Worm (Caenorhabditis elegans) whole organism, L4 larva: ENCODE results near the gene Y75B8A.63.

Source experiments
- D1046.2 ChIP-seq: fragments of 200-800 bp; sonication (Bioruptor generic); IDR thresholded peaks from 2 replicates; pipeline ENCODE4 v1.3.6; 2022; ENCODE audit warnings: missing genetic modification characterization, missing compliant biosample characterization
- F37D6.2 ChIP-seq: sonication (generic microtip); optimal IDR thresholded peaks from 2 replicates; lab custom pipeline; 2016; ENCODE audit warnings: mild to moderate bottlenecking, missing genetic modification characterization, missing compliant biosample characterization
- F49E8.2 ChIP-seq: sonication (generic microtip); optimal IDR thresholded peaks from 2 replicates; lab custom pipeline; 2016; ENCODE audit warnings: missing compliant biosample characterization, mild to moderate bottlenecking, missing genetic modification characterization, borderline replicate concordance
- Y75B8A.6 ChIP-seq: fragments of 200-800 bp; sonication (Bioruptor generic); IDR thresholded peaks from 2 replicates; pipeline ENCODE4 v1.3.6; 2022; ENCODE audit warnings: missing genetic modification reagents, missing genetic modification characterization, missing compliant biosample characterization
- ZK337.2 ChIP-seq: fragments of 200-800 bp; sonication (Bioruptor generic); IDR thresholded peaks from 2 replicates; pipeline ENCODE4 v1.3.6; 2022; ENCODE audit warnings: missing genetic modification reagents, missing genetic modification characterization, missing compliant biosample characterization
- aha-1 ChIP-seq: fragments of 150-350 bp; peaks from one replicate; lab custom pipeline; 2014; ENCODE audit warnings: missing biosample characterization, missing genetic modification characterization
- aly-2 ChIP-seq: sonication (generic microtip); optimal IDR thresholded peaks from 2 replicates; lab custom pipeline; 2018; ENCODE audit warnings: missing biosample characterization, missing genetic modification characterization
- ama-1 ChIP-seq: fragments of 150-350 bp; optimal IDR thresholded peaks from 2 replicates; lab custom pipeline; 2014; ENCODE audit warnings: inconsistent platforms, mixed read lengths
- ceh-62 ChIP-seq: sonication (generic microtip); optimal IDR thresholded peaks from 2 replicates; lab custom pipeline; 2017; ENCODE audit warnings: missing biosample characterization, missing genetic modification characterization
- ctbp-1 ChIP-seq: fragments of 200-800 bp; sonication (Bioruptor generic); IDR thresholded peaks from 2 replicates; pipeline ENCODE4 v1.3.6; 2022; ENCODE audit warnings: missing genetic modification reagents, missing genetic modification characterization, missing compliant biosample characterization
- daf-12 ChIP-seq: fragments of 150-350 bp; optimal IDR thresholded peaks from 2 replicates; lab custom pipeline; 2014; ENCODE audit warnings: missing biosample characterization, missing genetic modification reagents, missing genetic modification characterization
- daf-16 ChIP-seq, 3 experiments: sonication (generic microtip); optimal IDR thresholded peaks; 2 replicates each; lab custom pipeline; 2016 to 2017; ENCODE audit warnings: missing genetic modification characterization in 3 of 3, missing genetic modification reagents in 3 of 3, mild to moderate bottlenecking in 2 of 3, missing compliant biosample characterization in 2 of 3, missing biosample characterization in 1 of 3, moderate library complexity in 1 of 3
- daf-19 ChIP-seq: fragments of 200-800 bp; sonication (Bioruptor generic); conservative IDR thresholded peaks from 2 replicates; pipeline ENCODE4 v1.3.6; 2022; ENCODE audit warnings: missing genetic modification characterization, missing compliant biosample characterization
- daf-8 ChIP-seq: fragments of 200-800 bp; sonication (Bioruptor generic); IDR thresholded peaks from 2 replicates; pipeline ENCODE4 v1.3.6; 2022; ENCODE audit warnings: missing genetic modification characterization, missing compliant biosample characterization
- dmd-6 ChIP-seq: fragments of 200-800 bp; sonication (Bioruptor generic); IDR thresholded peaks from 2 replicates; pipeline ENCODE4 v1.3.6; 2022; ENCODE audit warnings: missing genetic modification reagents, missing genetic modification characterization, missing compliant biosample characterization
- dpl-1 ChIP-seq: fragments of 150-350 bp; optimal IDR thresholded peaks from 2 replicates; lab custom pipeline; 2014; ENCODE audit warnings: missing biosample characterization, missing genetic modification reagents, missing genetic modification characterization
- duxl-1 ChIP-seq: sonication (generic microtip); optimal IDR thresholded peaks from 2 replicates; lab custom pipeline; 2016; ENCODE audit warnings: mild to moderate bottlenecking, missing genetic modification characterization, moderate library complexity, missing compliant biosample characterization; ENCODE audit not compliant: poor library complexity
- dve-1 ChIP-seq: sonication (generic microtip); optimal IDR thresholded peaks from 2 replicates; lab custom pipeline; 2017; ENCODE audit warnings: antibody characterized with exemption, mild to moderate bottlenecking, missing genetic modification characterization, missing compliant biosample characterization; ENCODE audit not compliant: insufficient read depth
- fkh-10 ChIP-seq: fragments of 150-350 bp; optimal IDR thresholded peaks from 2 replicates; lab custom pipeline; 2014; ENCODE audit warnings: missing biosample characterization, missing genetic modification reagents, missing genetic modification characterization
- fos-1 ChIP-seq: fragments of 150-350 bp; optimal IDR thresholded peaks from 2 replicates; lab custom pipeline; 2014; ENCODE audit warnings: missing biosample characterization, missing genetic modification characterization
- gei-8 ChIP-seq: fragments of 200-800 bp; sonication (Bioruptor generic); optimal IDR thresholded peaks from 2 replicates; lab custom pipeline; 2018; ENCODE audit warnings: mild to moderate bottlenecking, missing genetic modification characterization, missing compliant biosample characterization
- hlh-11 ChIP-seq: fragments of 200-800 bp; sonication (Bioruptor generic); optimal IDR thresholded peaks from 2 replicates; lab custom pipeline; 2018; ENCODE audit warnings: mild to moderate bottlenecking, missing genetic modification characterization, missing compliant biosample characterization
- hlh-30 ChIP-seq: sonication (generic microtip); optimal IDR thresholded peaks from 2 replicates; lab custom pipeline; 2017; ENCODE audit warnings: antibody characterized with exemption, mild to moderate bottlenecking, missing genetic modification characterization, missing compliant biosample characterization; ENCODE audit not compliant: insufficient read depth
- lin-13 ChIP-seq: fragments of 150-350 bp; optimal IDR thresholded peaks from 2 replicates; lab custom pipeline; 2014; ENCODE audit warnings: missing biosample characterization, missing genetic modification reagents, missing genetic modification characterization
- lin-29 ChIP-seq: fragments of 200-800 bp; sonication (Bioruptor generic); IDR thresholded peaks from 2 replicates; pipeline ENCODE4 v1.3.6; 2022; ENCODE audit warnings: missing genetic modification reagents, missing genetic modification characterization, missing compliant biosample characterization
- lin-38 ChIP-seq: fragments of 200-800 bp; sonication (Bioruptor generic); IDR thresholded peaks from 2 replicates; pipeline ENCODE4 v1.3.6; 2022; ENCODE audit warnings: missing genetic modification reagents, missing genetic modification characterization, missing compliant biosample characterization
- lin-39 ChIP-seq: fragments of 150-350 bp; optimal IDR thresholded peaks from 2 replicates; lab custom pipeline; 2014; ENCODE audit warnings: missing biosample characterization, missing genetic modification reagents, missing genetic modification characterization
- lir-3 ChIP-seq: sonication (generic microtip); optimal IDR thresholded peaks from 2 replicates; lab custom pipeline; 2016; ENCODE audit warnings: mild to moderate bottlenecking, missing genetic modification characterization, missing compliant biosample characterization
- lsy-2 ChIP-seq, 2 experiments: fragments of 150-350 bp in 1 of 2; sonication (generic microtip) in 1 of 2; optimal IDR thresholded peaks; 2 replicates each; lab custom pipeline; 2014 to 2017; ENCODE audit warnings: missing biosample characterization in 2 of 2, missing genetic modification characterization in 2 of 2
- madf-9 ChIP-seq: fragments of 200-800 bp; sonication (Bioruptor generic); conservative IDR thresholded peaks from 2 replicates; pipeline ENCODE4 v1.3.6; 2022; ENCODE audit warnings: missing genetic modification reagents, missing genetic modification characterization, missing compliant biosample characterization
- mdl-1 ChIP-seq, 2 experiments: fragments of 150-350 bp in 1 of 2; sonication (generic microtip) in 1 of 2; optimal IDR thresholded peaks; 2 replicates each; lab custom pipeline; 2014 to 2017; ENCODE audit warnings: missing biosample characterization in 2 of 2, missing genetic modification characterization in 2 of 2
- mep-1 ChIP-seq: fragments of 150-350 bp; sonication (generic microtip); optimal IDR thresholded peaks from 3 replicates; lab custom pipeline; 2014; ENCODE audit warnings: missing biosample characterization, missing genetic modification characterization
- mes-2 ChIP-seq: sonication (generic microtip); optimal IDR thresholded peaks from 2 replicates; lab custom pipeline; 2016; ENCODE audit warnings: missing genotype, mild to moderate bottlenecking, missing genetic modification characterization, missing compliant biosample characterization; ENCODE audit not compliant: poor library complexity, severe bottlenecking
- nhr-102 ChIP-seq: sonication (generic microtip); optimal IDR thresholded peaks from 2 replicates; lab custom pipeline; 2016; ENCODE audit warnings: mild to moderate bottlenecking, missing genetic modification characterization, moderate library complexity, missing compliant biosample characterization
- nhr-11 ChIP-seq: fragments of 150-350 bp; optimal IDR thresholded peaks from 2 replicates; lab custom pipeline; 2014; ENCODE audit warnings: missing biosample characterization, missing genetic modification characterization
- nhr-28 ChIP-seq: fragments of 150-350 bp; optimal IDR thresholded peaks from 2 replicates; lab custom pipeline; 2014; ENCODE audit warnings: missing biosample characterization, missing genetic modification characterization
- nhr-41 ChIP-seq: fragments of 200-800 bp; sonication (Bioruptor generic); IDR thresholded peaks from 2 replicates; pipeline ENCODE4 v1.3.6; 2022; ENCODE audit warnings: missing genetic modification reagents, missing genetic modification characterization, missing compliant biosample characterization
- nhr-76 ChIP-seq: fragments of 150-350 bp; optimal IDR thresholded peaks from 2 replicates; lab custom pipeline; 2014; ENCODE audit warnings: missing biosample characterization, missing genetic modification characterization
- pha-4 ChIP-seq, 2 experiments: fragments of 150-350 bp in 1 of 2; fragments of 200-800 bp in 1 of 2; sonication (Bioruptor generic) in 1 of 2; IDR thresholded peaks in 1 of 2; optimal IDR thresholded peaks in 1 of 2; 2 replicates each; pipeline versions ENCODE4 v1.3.6 to Lab custom; 2014 to 2022; ENCODE audit warnings: missing genetic modification characterization in 2 of 2, missing genetic modification reagents in 2 of 2, missing biosample characterization in 1 of 2, missing compliant biosample characterization in 1 of 2
- php-3 ChIP-seq: fragments of 200-800 bp; sonication (Bioruptor generic); IDR thresholded peaks from 2 replicates; pipeline ENCODE4 v1.3.6; 2022; ENCODE audit warnings: missing genetic modification reagents, missing genetic modification characterization, missing compliant biosample characterization
- pqm-1 ChIP-seq: sonication (generic microtip); optimal IDR thresholded peaks from 2 replicates; lab custom pipeline; 2017; ENCODE audit warnings: missing biosample characterization, missing genetic modification characterization
- set-16 ChIP-seq: fragments of 200-800 bp; sonication (Bioruptor generic); IDR thresholded peaks from 2 replicates; pipeline ENCODE4 v1.3.6; 2022; ENCODE audit warnings: missing genetic modification reagents, missing genetic modification characterization, missing compliant biosample characterization
- skn-1 ChIP-seq: fragments of 150-350 bp; optimal IDR thresholded peaks from 2 replicates; lab custom pipeline; 2014; ENCODE audit warnings: missing biosample characterization, missing genetic modification characterization
- snpc-4 ChIP-seq: fragments of 150-350 bp; optimal IDR thresholded peaks from 2 replicates; lab custom pipeline; 2014; ENCODE audit warnings: missing biosample characterization, missing genetic modification characterization
- spr-1 ChIP-seq: sonication (generic microtip); optimal IDR thresholded peaks from 2 replicates; lab custom pipeline; 2016; ENCODE audit warnings: mild to moderate bottlenecking, missing genetic modification characterization, missing compliant biosample characterization
- tag-97 ChIP-seq: fragments of 200-800 bp; sonication (Bioruptor generic); IDR thresholded peaks from 2 replicates; pipeline ENCODE4 v1.3.6; 2022; ENCODE audit warnings: missing genetic modification characterization, missing compliant biosample characterization
- tra-1 ChIP-seq: fragments of 200-800 bp; sonication (Bioruptor generic); IDR thresholded peaks from 2 replicates; pipeline ENCODE4 v1.3.6; 2022; ENCODE audit warnings: missing genetic modification reagents, missing genetic modification characterization, missing compliant biosample characterization
- zag-1 ChIP-seq: fragments of 150-350 bp; optimal IDR thresholded peaks from 2 replicates; lab custom pipeline; 2014; ENCODE audit warnings: missing biosample characterization, missing genetic modification characterization
- zfp-2 ChIP-seq: sonication (generic microtip); optimal IDR thresholded peaks from 2 replicates; lab custom pipeline; 2016; ENCODE audit warnings: mild to moderate bottlenecking, missing genetic modification characterization, missing compliant biosample characterization
- zfp-3 ChIP-seq: fragments of 200-800 bp; sonication (Bioruptor generic); conservative IDR thresholded peaks from 2 replicates; pipeline ENCODE4 v1.3.6; 2022; ENCODE audit warnings: missing genetic modification reagents, missing genetic modification characterization, missing compliant biosample characterization
- zip-2 ChIP-seq: fragments of 150-350 bp; optimal IDR thresholded peaks from 2 replicates; lab custom pipeline; 2014; ENCODE audit warnings: missing biosample characterization, missing genetic modification characterization

Y75B8A.63 gene

DNA sequence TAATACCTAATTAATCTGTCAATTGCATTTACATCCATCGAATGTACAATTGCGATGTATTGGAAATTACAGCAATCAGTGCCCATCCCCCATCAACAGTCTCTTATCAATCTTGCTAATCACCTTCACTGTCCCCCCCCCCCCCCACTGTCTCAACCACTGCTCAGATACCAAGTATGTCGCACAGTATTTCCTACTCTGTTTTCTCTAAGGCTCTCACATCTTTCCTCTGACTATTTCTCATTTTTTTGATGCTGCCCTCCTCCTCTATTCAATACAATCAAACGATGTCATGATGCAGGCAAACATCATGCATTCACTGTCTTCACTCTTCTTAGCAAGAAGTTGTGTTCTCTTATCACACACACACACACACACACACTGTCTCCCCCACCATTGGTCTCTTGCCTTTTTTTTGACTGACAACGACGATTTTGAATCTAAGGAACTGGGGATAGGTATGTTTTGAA is at the start of gene Y75B8A.63, which contains the start of gene zip-12:
Gene Y75B8A.63 (plus strand): TSS at position 420 of the 470 bp plus-strand sequence.
Gene zip-12 (plus strand): TSS at position 387 of the 470 bp plus-strand sequence.
- TF ChIP-seq lir-3 (tag; lab: Kevin White, UChicago): no peak
- peak in 1 of 2 experiments; percentile 36 for TF ChIP-seq lsy-2 (tag; optimal IDR thresholded peaks at IDR 0.05; lab: Kevin White, UChicago)
- peak; percentile 18 for TF ChIP-seq gei-8 (GFP tag; lab: Kevin White, UChicago)
- peak; percentile 70 for TF ChIP-seq dve-1 (tag; lab: Kevin White, UChicago)
- no peak for TF ChIP-seq ZK337.2
- TF ChIP-seq lin-39 (tag; lab: Kevin White, UChicago): no peak
- no peak for TF ChIP-seq zip-2 (tag; lab: Kevin White, UChicago)
- TF ChIP-seq daf-8 (GFP tag; lab: Robert Waterston, UW): no peak
- TF ChIP-seq dpl-1 (GFP tag; lab: Kevin White, UChicago): no peak
- no peak for TF ChIP-seq Y75B8A.6
- TF ChIP-seq lin-29 (GFP tag; lab: Robert Waterston, UW): no peak
- no peak for TF ChIP-seq ceh-62 (tag; lab: Kevin White, UChicago)
- no peak for TF ChIP-seq tra-1 (GFP tag; lab: Robert Waterston, UW)
- no peak for TF ChIP-seq nhr-76 (tag; lab: Kevin White, UChicago)
- TF ChIP-seq daf-12 (tag; lab: Kevin White, UChicago): no peak
- no peak for TF ChIP-seq D1046.2
- TF ChIP-seq snpc-4 (tag; lab: Kevin White, UChicago): no peak
- TF ChIP-seq zfp-3: no peak
- no peak for TF ChIP-seq zag-1
- TF ChIP-seq daf-19: no peak
- no peak for TF ChIP-seq lin-13 (GFP tag; lab: Kevin White, UChicago)
- TF ChIP-seq fkh-10 (GFP tag; lab: Kevin White, UChicago): no peak
- TF ChIP-seq ctbp-1 (GFP tag; lab: Robert Waterston, UW): no peak
- TF ChIP-seq set-16 (GFP tag; lab: Robert Waterston, UW): peak; percentile 54
- TF ChIP-seq skn-1 (tag; lab: Kevin White, UChicago): no peak
- TF ChIP-seq lin-38 (GFP tag; lab: Robert Waterston, UW): peak; percentile 20; the same call in 1 of the 2 replicates
- peak; percentile 80 for TF ChIP-seq hlh-30 (tag; lab: Kevin White, UChicago)
- no peak for TF ChIP-seq ama-1
- TF ChIP-seq nhr-41 (GFP tag; lab: Robert Waterston, UW): no peak
- TF ChIP-seq zfp-2 (tag; lab: Kevin White, UChicago): no peak
- peak; percentile 47 for TF ChIP-seq mep-1 (tag; lab: Kevin White, UChicago)
- no peak for TF ChIP-seq php-3 (GFP tag; lab: Robert Waterston, UW)
- 0 out of 2 replicates have a peak, but pooled peaks have one; percentile 31 for TF ChIP-seq pha-4 (GFP tag; IDR thresholded peaks at IDR 0.05; lab: Robert Waterston, UW)
- no peak for TF ChIP-seq pha-4 (tag; optimal IDR thresholded peaks at IDR 0.05; lab: Kevin White, UChicago)
- no peak for TF ChIP-seq fos-1
- TF ChIP-seq F49E8.2: no peak
- TF ChIP-seq tag-97 (GFP tag; lab: Robert Waterston, UW): no peak
- TF ChIP-seq pqm-1 (tag; lab: Kevin White, UChicago): peak; percentile 52
- TF ChIP-seq madf-9 (GFP tag; lab: Robert Waterston, UW): no peak
- peak; percentile 85 for TF ChIP-seq nhr-28 (tag; lab: Kevin White, UChicago)
- TF ChIP-seq dmd-6 (GFP tag; lab: Robert Waterston, UW): peak; percentile 55
- no peak for TF ChIP-seq nhr-11 (tag; lab: Kevin White, UChicago)
- peak; percentile 90 for TF ChIP-seq hlh-11 (tag; lab: Kevin White, UChicago)
- no peak for TF ChIP-seq nhr-102 (tag; lab: Kevin White, UChicago)
- no peak for TF ChIP-seq daf-16 (GFP tag; optimal IDR thresholded peaks at IDR 0.05; lab: Kevin White, UChicago)
- peak; percentile 49 for TF ChIP-seq daf-16 (tag; optimal IDR thresholded peaks at IDR 0.05; lab: Kevin White, UChicago)
- peak; percentile 4 for TF ChIP-seq mes-2 (tag; lab: Kevin White, UChicago)
- no peak for TF ChIP-seq spr-1 (tag; lab: Kevin White, UChicago)
- no peak for TF ChIP-seq mdl-1 (tag; optimal IDR thresholded peaks at IDR 0.05; lab: Kevin White, UChicago)
- no peak for TF ChIP-seq aly-2 (tag; lab: Kevin White, UChicago)
- TF ChIP-seq duxl-1 (tag; lab: Kevin White, UChicago): no peak
- TF ChIP-seq F37D6.2 (tag; lab: Kevin White, UChicago): no peak
- TF ChIP-seq aha-1: no peak
